Fruit fly (Drosophila melanogaster): ENCODE measurements around the gene Aldh7A1.
A peak's percentile ranks its signal among the peaks of the same experiment; 100 is the strongest.

Gene Aldh7A1

DNA sequence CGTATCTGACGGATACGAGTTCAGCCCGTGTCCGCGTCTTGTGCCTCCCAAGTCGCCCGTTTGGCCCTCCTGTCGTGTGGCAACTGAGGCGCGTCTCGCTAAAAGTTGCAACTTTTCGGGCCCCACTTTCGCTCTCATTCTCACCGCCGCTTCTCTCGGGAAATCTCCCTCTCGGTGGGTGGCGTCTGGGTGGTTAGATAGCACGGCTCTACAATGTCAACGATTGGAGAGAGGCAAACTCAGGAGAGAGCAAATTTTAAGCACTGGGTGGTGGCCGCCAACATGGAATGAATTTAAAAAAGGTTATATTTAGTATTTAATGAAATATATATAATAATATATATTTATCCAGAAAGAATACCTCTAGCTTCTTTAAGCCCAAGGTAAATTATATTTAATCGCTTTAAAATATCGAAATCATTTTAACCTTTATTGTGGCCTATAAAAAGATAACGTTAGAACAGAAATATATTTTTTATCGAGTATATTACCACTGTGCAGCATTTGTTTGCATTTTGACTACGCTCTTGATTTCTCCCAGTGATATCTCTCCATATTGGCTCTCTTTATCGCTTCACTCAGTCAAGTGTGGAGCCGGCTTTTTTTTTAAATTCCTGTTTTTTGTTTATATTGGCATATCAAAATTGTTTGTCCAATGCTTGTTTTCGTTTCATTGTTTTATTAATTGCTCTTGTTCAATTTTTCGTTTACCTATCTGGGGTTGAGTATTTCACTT, 23.9 kb upstream of the Aldh7A1 start, which contains the start of gene Gbs-76A (continued):
- TF ChIP-seq nmo (GFP tag; optimal IDR thresholded peaks at IDR 0.05) (peak; percentile 88), CG3407 (GFP tag; optimal IDR thresholded peaks at IDR 0.05) (peak; percentile 56), CG4282 (GFP tag; optimal IDR thresholded peaks at IDR 0.05) (no peak), NFAT (GFP tag; IDR thresholded peaks at IDR 0.05) (0 out of 2 replicates have a peak, but pooled peaks have one; percentile 6), CG3163 (GFP tag; optimal IDR thresholded peaks at IDR 0.05) (no peak), abd-A (tag; optimal IDR thresholded peaks at IDR 0.05) (peak; percentile 71), wek (GFP tag; optimal IDR thresholded peaks at IDR 0.05) (no peak), Pdp1 (GFP tag; optimal IDR thresholded peaks at IDR 0.05) (no peak), hbn (GFP tag; IDR thresholded peaks at IDR 0.05; ENCODE audit: partially characterized antibody) (no peak), CG18476 (GFP tag; optimal IDR thresholded peaks at IDR 0.05) (peak; percentile 12), knrl (GFP tag; IDR thresholded peaks at IDR 0.05; ENCODE audit: partially characterized antibody) (peak; percentile 42; the same call in 1 of the 3 replicates), CG33213 (GFP tag; optimal IDR thresholded peaks at IDR 0.05) (no peak), sens-2 (GFP tag; IDR thresholded peaks at IDR 0.05) (no peak), CG3838 (GFP tag; optimal IDR thresholded peaks at IDR 0.05) (no peak), Dip2 (GFP tag; IDR thresholded peaks at IDR 0.05) (no peak), CG10431 (GFP tag; optimal IDR thresholded peaks at IDR 0.05) (peak; percentile 78), CG4730 (GFP tag; IDR thresholded peaks at IDR 0.05) (peak; percentile 42; the same call in 1 of the 2 replicates), ci (GFP tag; IDR thresholded peaks at IDR 0.05) (peak; percentile 80), maf-S (GFP tag; optimal IDR thresholded peaks at IDR 0.05) (no peak), nerfin-1 (tag; optimal IDR thresholded peaks at IDR 0.05) (peak; percentile 86), esg (GFP tag; conservative IDR thresholded peaks at IDR 0.05) (peak; percentile 59; the same call in 1 of the 2 replicates), CG3995 (GFP tag; optimal IDR thresholded peaks at IDR 0.05) (no peak), CG11398 (GFP tag; optimal IDR thresholded peaks at IDR 0.05) (no peak), CG17359 (tag; optimal IDR thresholded peaks at IDR 0.05) (peak; percentile 89), Hsf (GFP tag; optimal IDR thresholded peaks at IDR 0.05) (peak; percentile 21), CG12769 (tag; optimal IDR thresholded peaks at IDR 0.05) (no peak), ro (GFP tag; IDR thresholded peaks at IDR 0.05) (peak; percentile 9; the same call in 1 of the 2 replicates), CG3847 (GFP tag; IDR thresholded peaks at IDR 0.05) (peak; percentile 67), tap (tag; optimal IDR thresholded peaks at IDR 0.05) (peak; percentile 75), CrebB (tag; optimal IDR thresholded peaks at IDR 0.05) (peak; percentile 52), scrt (GFP tag; optimal IDR thresholded peaks at IDR 0.05) (peak; percentile 77), CG7839 (tag; optimal IDR thresholded peaks at IDR 0.05) (peak; percentile 91), chinmo (GFP tag; IDR thresholded peaks at IDR 0.05; ENCODE audit: partially characterized antibody) (0 out of 4 replicates have a peak, but pooled peaks have one; percentile 62), CG6689 (GFP tag; IDR thresholded peaks at IDR 0.05) (peak; percentile 85), CG13123 (GFP tag; optimal IDR thresholded peaks at IDR 0.05) (peak; percentile 29), CG2712 (tag; optimal IDR thresholded peaks at IDR 0.05) (peak; percentile 84), en (GFP tag; optimal IDR thresholded peaks at IDR 0.05) (no peak), run (tag; optimal IDR thresholded peaks at IDR 0.05) (peak; percentile 81), bcd (GFP tag; optimal IDR thresholded peaks at IDR 0.05) (peak; percentile 68), CG9215 (GFP tag; IDR thresholded peaks at IDR 0.05) (peak; percentile 70), vvl (GFP tag; IDR thresholded peaks at IDR 0.05) (peak; percentile 75), unc-4 (GFP tag; IDR thresholded peaks at IDR 0.05; ENCODE audit: partially characterized antibody) (no peak), tx (GFP tag; optimal IDR thresholded peaks at IDR 0.05) (no peak), CG6654 (GFP tag; optimal IDR thresholded peaks at IDR 0.05) (peak; percentile 51), CG12942 (GFP tag; optimal IDR thresholded peaks at IDR 0.05) (no peak), CG11695 (GFP tag; IDR thresholded peaks at IDR 0.05) (peak; percentile 77; the same call in 2 of the 3 replicates), CG11093 (GFP tag; IDR thresholded peaks at IDR 0.05) (0 out of 3 replicates have a peak, but pooled peaks have one; percentile 57), ind (GFP tag; optimal IDR thresholded peaks at IDR 0.05) (peak; percentile 70), klu (GFP tag; IDR thresholded peaks at IDR 0.05) (no peak)

Data from whole organism, embryonic.